Worm (Caenorhabditis elegans): ENCODE measurements around the gene C42D4.3.

The C42D4.3 gene

DNA sequence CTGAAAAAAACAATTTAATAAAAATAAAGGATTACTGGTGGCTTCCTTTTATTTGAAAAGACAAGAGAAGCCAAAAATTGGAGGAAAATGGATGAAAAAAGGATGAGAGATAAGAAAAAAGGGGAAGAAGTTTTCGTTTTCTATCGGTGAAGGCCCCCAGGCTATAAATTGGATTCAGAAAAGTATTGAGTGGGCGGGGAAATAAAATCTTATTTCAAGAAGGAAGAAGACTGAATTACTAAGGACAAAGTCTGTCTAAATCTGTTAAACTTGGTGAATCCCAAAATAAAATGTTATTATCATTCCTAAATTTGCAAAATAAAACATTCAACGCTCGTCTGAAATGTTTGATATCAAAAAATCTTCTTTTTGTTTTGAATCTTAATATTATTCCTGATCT is 43.0 kb downstream of the C42D4.3 start:
- TF ChIP-seq lin-14 (GFP tag; optimal IDR thresholded peaks at IDR 0.05) (peak; percentile 22), tlp-1 (tag; optimal IDR thresholded peaks at IDR 0.05) (no peak), fkh-10 (GFP tag; optimal IDR thresholded peaks at IDR 0.05) (peak; percentile 64), efl-1 (optimal IDR thresholded peaks at IDR 0.05) (no peak), efl-1 (GFP tag; optimal IDR thresholded peaks at IDR 0.05 in 1 of 2) (peak in 1 of 2 experiments; percentile 60)

DNA sequence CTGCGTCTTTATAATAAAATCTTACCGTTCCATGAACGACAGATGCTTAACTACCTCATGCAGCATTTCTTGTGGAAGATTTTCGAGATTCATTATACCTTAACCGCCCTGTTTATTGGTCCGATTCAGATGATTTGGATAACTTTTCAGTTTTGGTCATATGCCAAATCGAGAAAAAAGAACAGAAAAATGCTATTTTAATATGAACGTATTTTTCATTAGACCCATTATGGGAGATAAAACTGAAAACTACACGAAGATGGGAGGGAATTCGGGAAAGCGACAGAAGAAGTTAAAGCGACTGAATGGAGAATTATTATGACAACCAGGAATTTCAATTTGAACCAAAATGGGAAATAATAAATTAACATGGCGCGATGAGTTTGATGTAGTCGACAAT is 48.0 kb downstream of the C42D4.3 start, which contains the start of gene R13A1.10:
R13A1.10 (minus strand) TSS at position 101 of the 400 bp plus-strand sequence.
- TF ChIP-seq Y116A8C.19 (tag; optimal IDR thresholded peaks at IDR 0.05; ENCODE audit: borderline replicate concordance) (no peak), pax-3 (tag; optimal IDR thresholded peaks at IDR 0.05) (no peak), grh-1 (GFP tag; IDR thresholded peaks at IDR 0.05) (no peak)

DNA sequence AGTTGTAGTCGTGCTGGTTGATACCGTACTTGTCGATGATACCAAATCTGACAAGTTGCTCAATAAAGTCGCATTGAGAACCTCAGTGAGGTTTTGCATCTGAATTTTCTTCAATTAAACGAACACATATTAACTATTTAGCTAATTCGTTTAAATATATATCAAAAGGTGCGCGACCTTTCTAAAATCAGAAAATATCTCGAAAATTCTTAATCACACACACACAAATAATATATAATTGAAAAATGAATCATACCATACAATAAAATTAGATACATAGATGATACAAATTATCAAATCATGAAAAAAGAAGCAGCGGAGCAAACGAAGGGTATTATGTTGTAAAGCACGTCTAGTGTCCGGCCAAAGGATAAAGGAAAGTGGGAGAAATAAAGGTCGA is 49.2 kb downstream of the C42D4.3 start, which contains the start of gene D2024.5:
D2024.5 (minus strand) TSS at position 101 of the 400 bp plus-strand sequence.
- TF ChIP-seq unc-130 (tag; optimal IDR thresholded peaks at IDR 0.05) (no peak), ceh-90 (tag; optimal IDR thresholded peaks at IDR 0.05) (no peak), hpl-2 (GFP tag; optimal IDR thresholded peaks at IDR 0.05) (no peak), snu-23 (GFP tag; optimal IDR thresholded peaks at IDR 0.05) (no peak), snpc-4 (tag; optimal IDR thresholded peaks at IDR 0.05) (no peak), nhr-71 (tag; optimal IDR thresholded peaks at IDR 0.05) (no peak), nhr-19 (GFP tag; conservative IDR thresholded peaks at IDR 0.05) (no peak), fkh-10 (GFP tag; optimal IDR thresholded peaks at IDR 0.05) (no peak), hlh-4 (tag; optimal IDR thresholded peaks at IDR 0.05) (no peak), sox-4 (tag; optimal IDR thresholded peaks at IDR 0.05) (no peak), ceh-88 (GFP tag; IDR thresholded peaks at IDR 0.05) (no peak), nhr-12 (tag; optimal IDR thresholded peaks at IDR 0.05) (no peak), zip-4 (GFP tag; optimal IDR thresholded peaks at IDR 0.05) (no peak)
